Worm (Caenorhabditis elegans) whole organism, L2 larva: ENCODE data around the gene ZK1055.6.
A peak's percentile ranks its signal among the peaks of the same experiment; 100 is the strongest.

Experiments used
- ZK546.5 ChIP-seq: sonication (generic microtip); optimal IDR thresholded peaks from 2 replicates; lab custom pipeline; 2017; ENCODE audit warnings: missing biosample characterization, missing genetic modification characterization
- alr-1 ChIP-seq: fragments of 150-350 bp; optimal IDR thresholded peaks from 2 replicates; lab custom pipeline; 2014; ENCODE audit warnings: missing biosample characterization, missing genetic modification characterization
- aly-2 ChIP-seq: fragments of 150-350 bp; optimal IDR thresholded peaks from 2 replicates; lab custom pipeline; 2014; ENCODE audit warnings: missing biosample characterization, missing genetic modification characterization
- ama-1 ChIP-seq: fragments of 150-350 bp; optimal IDR thresholded peaks from 2 replicates; lab custom pipeline; 2018; ENCODE audit warnings: inconsistent platforms
- blmp-1 ChIP-seq: sonication (generic microtip); optimal IDR thresholded peaks from 2 replicates; lab custom pipeline; 2017; ENCODE audit warnings: missing genetic modification characterization, mild to moderate bottlenecking, missing compliant biosample characterization, antibody characterized with exemption, moderate library complexity; ENCODE audit not compliant: insufficient read depth
- ceh-16 ChIP-seq: fragments of 150-350 bp; optimal IDR thresholded peaks from 2 replicates; lab custom pipeline; 2014; ENCODE audit warnings: missing biosample characterization, missing genetic modification characterization
- ceh-82 ChIP-seq: fragments of 150-350 bp; optimal IDR thresholded peaks from 2 replicates; lab custom pipeline; 2014; ENCODE audit warnings: missing biosample characterization, missing genetic modification characterization
- dmd-4 ChIP-seq: sonication (generic microtip); optimal IDR thresholded peaks from 2 replicates; lab custom pipeline; 2017; ENCODE audit warnings: missing biosample characterization, missing genetic modification characterization
- egl-27 ChIP-seq: sonication (generic microtip); optimal IDR thresholded peaks from 3 replicates; lab custom pipeline; 2017; ENCODE audit warnings: missing biosample characterization, missing genetic modification reagents, missing genetic modification characterization
- elt-1 ChIP-seq: fragments of 150-350 bp; optimal IDR thresholded peaks from 2 replicates; lab custom pipeline; 2014; ENCODE audit warnings: missing biosample characterization, missing genetic modification characterization
- elt-3 ChIP-seq: sonication (generic microtip); optimal IDR thresholded peaks from 2 replicates; lab custom pipeline; 2017; ENCODE audit warnings: missing biosample characterization, missing genetic modification characterization
- fos-1 ChIP-seq: fragments of 150-350 bp; optimal IDR thresholded peaks from 2 replicates; lab custom pipeline; 2014; ENCODE audit warnings: missing biosample characterization, missing genetic modification characterization
- gmeb-1 ChIP-seq: fragments of 150-350 bp; optimal IDR thresholded peaks from 2 replicates; lab custom pipeline; 2014; ENCODE audit warnings: missing biosample characterization, missing genetic modification characterization
- lin-11 ChIP-seq: fragments of 150-350 bp; sonication (generic microtip); optimal IDR thresholded peaks from 2 replicates; lab custom pipeline; 2014; ENCODE audit warnings: missing biosample characterization, missing genetic modification characterization, inconsistent platforms, mixed read lengths
- lin-13 ChIP-seq: fragments of 150-350 bp; optimal IDR thresholded peaks from 2 replicates; lab custom pipeline; 2014; ENCODE audit warnings: missing biosample characterization, missing genetic modification reagents, missing genetic modification characterization
- lin-39 ChIP-seq: fragments of 150-350 bp; optimal IDR thresholded peaks from 2 replicates; lab custom pipeline; 2014; ENCODE audit warnings: missing biosample characterization, missing genetic modification reagents, missing genetic modification characterization
- lsy-2 ChIP-seq, 2 experiments: fragments of 150-350 bp in 1 of 2; sonication (generic microtip) in 1 of 2; optimal IDR thresholded peaks; 2 replicates each; lab custom pipeline; 2014 to 2017; ENCODE audit warnings: missing biosample characterization in 2 of 2, missing genetic modification characterization in 2 of 2
- mab-5 ChIP-seq: fragments of 150-350 bp; optimal IDR thresholded peaks from 2 replicates; lab custom pipeline; 2014; ENCODE audit warnings: missing biosample characterization, missing genetic modification characterization
- mbf-1 ChIP-seq: sonication (generic microtip); optimal IDR thresholded peaks from 2 replicates; lab custom pipeline; 2017; ENCODE audit warnings: missing biosample characterization, missing genetic modification characterization
- mdl-1 ChIP-seq, 2 experiments: fragments of 150-350 bp in 1 of 2; sonication (generic microtip) in 1 of 2; optimal IDR thresholded peaks; 2 replicates each; lab custom pipeline; 2017; ENCODE audit warnings: missing biosample characterization in 2 of 2, missing genetic modification characterization in 2 of 2
- nhr-10 ChIP-seq: sonication (generic microtip); optimal IDR thresholded peaks from 2 replicates; lab custom pipeline; 2017; ENCODE audit warnings: missing biosample characterization, missing genetic modification characterization
- nhr-11 ChIP-seq: fragments of 150-350 bp; optimal IDR thresholded peaks from 2 replicates; lab custom pipeline; 2014; ENCODE audit warnings: missing biosample characterization, missing genetic modification characterization
- nhr-129 ChIP-seq: fragments of 150-350 bp; optimal IDR thresholded peaks from 2 replicates; lab custom pipeline; 2014; ENCODE audit warnings: missing biosample characterization, missing genetic modification characterization
- nhr-21 ChIP-seq: fragments of 150-350 bp; optimal IDR thresholded peaks from 2 replicates; lab custom pipeline; 2014; ENCODE audit warnings: missing biosample characterization, missing genetic modification characterization
- nhr-237 ChIP-seq: fragments of 150-350 bp; optimal IDR thresholded peaks from 2 replicates; lab custom pipeline; 2014; ENCODE audit warnings: missing biosample characterization, missing genetic modification characterization
- nhr-6 ChIP-seq: fragments of 150-350 bp; optimal IDR thresholded peaks from 2 replicates; lab custom pipeline; 2014; ENCODE audit warnings: missing biosample characterization, missing genetic modification characterization
- nhr-77 ChIP-seq: fragments of 150-350 bp; optimal IDR thresholded peaks from 2 replicates; lab custom pipeline; 2014; ENCODE audit warnings: missing biosample characterization, missing genetic modification characterization
- sem-4 ChIP-seq: fragments of 150-350 bp; optimal IDR thresholded peaks from 2 replicates; lab custom pipeline; 2014; ENCODE audit warnings: missing biosample characterization, missing genetic modification reagents, missing genetic modification characterization
- skn-1 ChIP-seq: sonication (generic microtip); optimal IDR thresholded peaks from 2 replicates; lab custom pipeline; 2017; ENCODE audit warnings: missing biosample characterization, missing genetic modification characterization
- sma-3 ChIP-seq: sonication (generic microtip); optimal IDR thresholded peaks from 2 replicates; lab custom pipeline; 2016; ENCODE audit warnings: missing genetic modification reagents, missing genetic modification characterization, missing compliant biosample characterization
- sma-9 ChIP-seq, 2 experiments: fragments of 150-350 bp in 1 of 2; sonication (generic microtip) in 1 of 2; optimal IDR thresholded peaks; 2 replicates each; lab custom pipeline; 2014 to 2016; ENCODE audit warnings: missing genetic modification characterization in 2 of 2, mild to moderate bottlenecking in 1 of 2, missing biosample characterization in 1 of 2, missing compliant biosample characterization in 1 of 2, missing genetic modification reagents in 1 of 2, moderate library complexity in 1 of 2
- unc-39 ChIP-seq: fragments of 150-350 bp; optimal IDR thresholded peaks from 2 replicates; lab custom pipeline; 2014; ENCODE audit warnings: missing biosample characterization, missing genetic modification characterization
- unc-55 ChIP-seq: fragments of 150-350 bp; sonication (generic microtip); optimal IDR thresholded peaks from 3 replicates; lab custom pipeline; 2014; ENCODE audit warnings: missing biosample characterization, missing genetic modification reagents, missing genetic modification characterization
- unc-62 ChIP-seq: fragments of 150-350 bp; optimal IDR thresholded peaks from 2 replicates; lab custom pipeline; 2014; ENCODE audit warnings: missing biosample characterization, missing genetic modification reagents, missing genetic modification characterization
- zag-1 ChIP-seq: fragments of 150-350 bp; optimal IDR thresholded peaks from 2 replicates; lab custom pipeline; 2014; ENCODE audit warnings: missing biosample characterization, missing genetic modification characterization
- ztf-1 ChIP-seq: fragments of 200-800 bp; sonication (Bioruptor generic); conservative IDR thresholded peaks from 2 replicates; pipeline ENCODE4 v1.3.6; 2022; ENCODE audit warnings: missing genetic modification characterization, missing compliant biosample characterization
- ztf-11 ChIP-seq: sonication (generic microtip); optimal IDR thresholded peaks from 2 replicates; lab custom pipeline; 2017; ENCODE audit warnings: missing biosample characterization, missing genetic modification characterization

Gene ZK1055.6

ce11 chrV:6605275-6605674 lies 2.9 kb upstream of the ZK1055.6 start, which contains the start of gene ZK1055.7:
Gene ZK1055.7, minus strand, starts transcription at chrV:6605375.
- no peak for TF ChIP-seq unc-55
- no peak for TF ChIP-seq sem-4 (tag; lab: Kevin White, UChicago)
- TF ChIP-seq ceh-82 (tag; lab: Kevin White, UChicago), result no peak
- no peak for TF ChIP-seq nhr-129 (tag; lab: Kevin White, UChicago)
- TF ChIP-seq unc-39, result no peak
- no peak for TF ChIP-seq mbf-1 (tag; lab: Kevin White, UChicago)
- TF ChIP-seq sma-3 (GFP tag; lab: Kevin White, UChicago), result no peak
- no peak for TF ChIP-seq unc-62
- no peak for TF ChIP-seq ama-1 (lab: Kevin White, UChicago)
- no peak for TF ChIP-seq lin-39
- no peak for TF ChIP-seq dmd-4 (tag; lab: Kevin White, UChicago)
- TF ChIP-seq ztf-1 (GFP tag; lab: Robert Waterston, UW), result no peak
- TF ChIP-seq egl-27 (tag; lab: Kevin White, UChicago), result no peak
- TF ChIP-seq ztf-11 (tag; lab: Kevin White, UChicago), result no peak

- TF ChIP-seq dmd-4 (tag; lab: Kevin White, UChicago) (no peak), ZK546.5 (tag; lab: Kevin White, UChicago) (no peak), aly-2 (tag; lab: Kevin White, UChicago) (no peak), lin-11 (tag; lab: Kevin White, UChicago) (no peak), elt-3 (no peak), elt-1 (tag; lab: Kevin White, UChicago) (no peak), nhr-77 (tag; lab: Kevin White, UChicago) (no peak), fos-1 (peak; percentile 10), unc-55 (peak; percentile 46), egl-27 (tag; lab: Kevin White, UChicago) (no peak), lin-13 (GFP tag; lab: Kevin White, UChicago) (no peak), nhr-6 (tag; lab: Kevin White, UChicago) (no peak), nhr-237 (no peak), ceh-16 (tag; lab: Kevin White, UChicago) (no peak), sma-9 (GFP tag; optimal IDR thresholded peaks at IDR 0.05; lab: Kevin White, UChicago) (no peak), sma-9 (tag; optimal IDR thresholded peaks at IDR 0.05; lab: Kevin White, UChicago) (no peak), ztf-11 (tag; lab: Kevin White, UChicago) (no peak), mab-5 (tag; lab: Kevin White, UChicago) (no peak), sma-3 (GFP tag; lab: Kevin White, UChicago) (no peak), zag-1 (no peak), nhr-11 (tag; lab: Kevin White, UChicago) (no peak), skn-1 (no peak), ztf-1 (GFP tag; lab: Robert Waterston, UW) (no peak), gmeb-1 (tag; lab: Kevin White, UChicago) (peak; percentile 84), nhr-129 (tag; lab: Kevin White, UChicago) (no peak)
Measured at ce11 chrV:6593700-6594244, 8.6 kb downstream of the ZK1055.6 start, which contains the start of gene hcp-1. Gene hcp-1, plus strand, starts transcription at chrV:6594194.

- no peak for TF ChIP-seq dmd-4 (tag; lab: Kevin White, UChicago)
- no peak for TF ChIP-seq nhr-237
- no peak for TF ChIP-seq unc-55
- TF ChIP-seq lsy-2 (tag; optimal IDR thresholded peaks at IDR 0.05; lab: Kevin White, UChicago), result no peak
- TF ChIP-seq mab-5 (tag; lab: Kevin White, UChicago), result no peak
- no peak for TF ChIP-seq blmp-1
- no peak for TF ChIP-seq nhr-21 (tag; lab: Kevin White, UChicago)
- TF ChIP-seq mdl-1 (tag; optimal IDR thresholded peaks at IDR 0.05; lab: Kevin White, UChicago), result no peak
- TF ChIP-seq nhr-11 (tag; lab: Kevin White, UChicago), result no peak
- no peak for TF ChIP-seq sma-9 (GFP tag; optimal IDR thresholded peaks at IDR 0.05; lab: Kevin White, UChicago)
- no peak for TF ChIP-seq sma-9 (tag; optimal IDR thresholded peaks at IDR 0.05; lab: Kevin White, UChicago)
- TF ChIP-seq alr-1 (tag; lab: Kevin White, UChicago), result no peak
- TF ChIP-seq nhr-10 (tag; lab: Kevin White, UChicago), result no peak
- TF ChIP-seq gmeb-1 (tag; lab: Kevin White, UChicago), result no peak
- no peak for TF ChIP-seq ztf-1 (GFP tag; lab: Robert Waterston, UW)
- no peak for TF ChIP-seq lin-13 (GFP tag; lab: Kevin White, UChicago)
- TF ChIP-seq fos-1, result no peak
- TF ChIP-seq sma-3 (GFP tag; lab: Kevin White, UChicago), result no peak
- TF ChIP-seq nhr-77 (tag; lab: Kevin White, UChicago), result no peak
- no peak for TF ChIP-seq ceh-16 (tag; lab: Kevin White, UChicago)
Measured at ce11 chrV:6590283-6590682, 12.1 kb downstream of the ZK1055.6 start, which contains the start of gene ZK1055.2. Gene ZK1055.2, plus strand, starts transcription at chrV:6590583.
